Fruit fly (Drosophila melanogaster): ENCODE data around the gene SLIRP1.

DNA sequence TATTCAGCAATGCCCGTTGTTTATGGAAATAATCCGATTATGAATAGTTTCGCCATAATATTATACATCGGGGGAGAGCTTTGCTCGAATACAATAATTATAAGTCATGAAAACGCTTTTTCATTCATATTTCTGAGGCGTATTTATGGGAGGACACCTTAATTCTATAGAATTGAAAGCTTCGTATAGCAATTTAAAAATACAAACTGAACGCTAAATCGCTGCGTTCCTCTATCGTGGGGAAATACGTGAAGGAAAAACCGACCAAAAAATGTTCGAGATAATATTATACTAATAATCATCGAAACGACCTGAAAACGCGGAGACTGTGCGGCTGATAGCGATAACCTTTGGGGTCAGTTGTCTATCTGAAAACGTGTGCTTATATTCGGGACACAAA is 42.6 kb downstream of the SLIRP1 start:
- no peak for TF ChIP-seq CG5204 (GFP tag; optimal IDR thresholded peaks at IDR 0.05)
- no peak for TF ChIP-seq CG11617 (GFP tag; optimal IDR thresholded peaks at IDR 0.05)

Data from whole organism, adult.